Fruit fly (Drosophila melanogaster) whole organism, prepupa: ENCODE results near the gene TfAP-2.

ENCODE experiments used
- CG10669 ChIP-seq: fragments of 200-800 bp; sonication (Bioruptor generic); optimal IDR thresholded peaks from 3 replicates; lab custom pipeline; 2018; ENCODE audit warnings: missing biosample characterization, mild to moderate bottlenecking, missing genetic modification characterization, moderate library complexity
- CG16779 ChIP-seq: fragments of 200-800 bp; sonication (Bioruptor generic); optimal IDR thresholded peaks from 3 replicates; lab custom pipeline; 2017; ENCODE audit warnings: missing biosample characterization, mild to moderate bottlenecking, missing genetic modification characterization
- CG3032 ChIP-seq: fragments of 200-800 bp; optimal IDR thresholded peaks from 2 replicates; lab custom pipeline; 2019; ENCODE audit warnings: missing biosample characterization, mild to moderate bottlenecking, missing genetic modification characterization, moderate library complexity
- CG31627 ChIP-seq: fragments of 200-800 bp; sonication (Bioruptor generic); optimal IDR thresholded peaks from 3 replicates; lab custom pipeline; 2016; ENCODE audit warnings: missing biosample characterization, missing genetic modification characterization
- CG4318 ChIP-seq: fragments of 200-800 bp; sonication (Bioruptor generic); optimal IDR thresholded peaks from 3 replicates; lab custom pipeline; 2017; ENCODE audit warnings: missing biosample characterization, mild to moderate bottlenecking, missing genetic modification characterization
- Hr39 ChIP-seq: fragments of 200-800 bp; sonication (Bioruptor generic); optimal IDR thresholded peaks from 2 replicates; lab custom pipeline; 2016; ENCODE audit warnings: missing biosample characterization, missing genetic modification characterization
- Sox15 ChIP-seq: fragments of 200-800 bp; sonication (Bioruptor generic); optimal IDR thresholded peaks from 3 replicates; lab custom pipeline; 2016; ENCODE audit warnings: missing biosample characterization, missing genetic modification characterization
- eg ChIP-seq: fragments of 200-800 bp; sonication (Bioruptor generic); IDR thresholded peaks from 3 replicates; pipeline ENCODE4 v1.3.6; 2022; ENCODE audit warnings: missing biosample characterization, missing genetic modification characterization
- lz ChIP-seq: fragments of 200-800 bp; sonication (Bioruptor generic); optimal IDR thresholded peaks from 3 replicates; lab custom pipeline; 2016; ENCODE audit warnings: missing biosample characterization, missing genetic modification characterization

DNA sequence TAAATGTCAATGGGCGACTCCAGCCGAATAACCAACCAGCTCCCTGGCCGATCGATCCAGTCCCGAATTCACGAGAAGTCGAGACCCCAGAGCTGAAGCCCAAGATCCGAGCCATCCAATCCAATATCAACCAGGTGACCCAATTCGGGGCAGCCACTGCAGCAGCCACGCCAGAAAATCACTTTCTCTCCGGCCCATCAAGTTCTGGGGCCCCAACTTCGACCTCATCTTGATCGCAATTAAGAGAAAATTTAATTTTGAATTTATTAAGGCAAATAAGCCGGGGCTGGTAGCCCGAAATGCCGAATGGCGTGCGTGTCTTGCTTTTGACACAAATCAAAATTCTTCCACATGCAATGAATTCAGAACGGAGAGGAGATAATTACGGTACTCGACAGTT lies 61.2 kb downstream of the TfAP-2 start:
- TF ChIP-seq lz (GFP tag; lab: Kevin White, UChicago) (no peak), CG3032 (tag; lab: Kevin White, UChicago) (no peak), Sox15 (GFP tag; lab: Kevin White, UChicago) (no peak), eg (no peak), CG10669 (no peak), CG16779 (tag; lab: Kevin White, UChicago) (no peak), CG4318 (GFP tag; lab: Kevin White, UChicago) (no peak), Hr39 (GFP tag; lab: Kevin White, UChicago) (no peak), CG31627 (GFP tag; lab: Kevin White, UChicago) (no peak)
